Fruit fly (Drosophila melanogaster) whole organism, embryonic: ENCODE measurements around the gene Pnn.

ENCODE experiments used
- B-H2 ChIP-seq: fragments of 200-800 bp; sonication (Bioruptor generic); optimal IDR thresholded peaks from 2 replicates; lab custom pipeline; 2018; ENCODE audit warnings: missing biosample characterization, mild to moderate bottlenecking, missing genetic modification characterization
- CG1024 ChIP-seq: fragments of 200-800 bp; sonication (Bioruptor generic); IDR thresholded peaks from 2 replicates; pipeline ENCODE4 v1.3.6; 2022; ENCODE audit warnings: missing biosample characterization, missing genetic modification characterization
- CG10267 ChIP-seq: fragments of 200-800 bp; sonication (Bioruptor generic); optimal IDR thresholded peaks from 2 replicates; lab custom pipeline; 2018; ENCODE audit warnings: missing biosample characterization, mild to moderate bottlenecking, missing genetic modification characterization, moderate library complexity
- CG10565 ChIP-seq: fragments of 200-800 bp; sonication (Bioruptor generic); optimal IDR thresholded peaks from 3 replicates; lab custom pipeline; 2016; ENCODE audit warnings: missing biosample characterization, mild to moderate bottlenecking, missing genetic modification characterization
- CG12104 ChIP-seq: fragments of 200-800 bp; sonication (Bioruptor generic); optimal IDR thresholded peaks from 3 replicates; lab custom pipeline; 2016; ENCODE audit warnings: missing biosample characterization, missing genetic modification characterization
- CG13296 ChIP-seq: fragments of 200-800 bp; sonication (Bioruptor generic); optimal IDR thresholded peaks from 3 replicates; lab custom pipeline; 2018; ENCODE audit warnings: missing biosample characterization, mild to moderate bottlenecking, missing genetic modification characterization
- CG13624 ChIP-seq: fragments of 200-800 bp; sonication (Bioruptor generic); optimal IDR thresholded peaks from 2 replicates; lab custom pipeline; 2016; ENCODE audit warnings: missing biosample characterization, missing genetic modification characterization
- CG14441 ChIP-seq: fragments of 200-800 bp; sonication (Bioruptor generic); IDR thresholded peaks from 2 replicates; pipeline ENCODE4 v1.3.6; 2022; ENCODE audit warnings: missing biosample characterization, missing genetic modification characterization
- CG15514 ChIP-seq: fragments of 200-800 bp; sonication (Bioruptor generic); optimal IDR thresholded peaks from 3 replicates; lab custom pipeline; 2017; ENCODE audit warnings: missing biosample characterization, missing genetic modification characterization, mild to moderate bottlenecking, moderate library complexity, missing genetic modification reagents
- CG17568 ChIP-seq: fragments of 200-800 bp; sonication (Bioruptor generic); optimal IDR thresholded peaks from 2 replicates; lab custom pipeline; 2018; ENCODE audit warnings: missing biosample characterization, mild to moderate bottlenecking, missing genetic modification characterization, moderate library complexity
- CG1792 ChIP-seq: fragments of 200-800 bp; sonication (Bioruptor generic); optimal IDR thresholded peaks from 2 replicates; lab custom pipeline; 2016; ENCODE audit warnings: missing biosample characterization, missing genetic modification characterization
- CG18619 ChIP-seq: fragments of 200-800 bp; sonication (Bioruptor generic); optimal IDR thresholded peaks from 3 replicates; lab custom pipeline; 2017; ENCODE audit warnings: missing biosample characterization, mild to moderate bottlenecking, missing genetic modification characterization
- CG2120 ChIP-seq: fragments of 200-800 bp; sonication (Bioruptor generic); optimal IDR thresholded peaks from 3 replicates; lab custom pipeline; 2016; ENCODE audit warnings: missing biosample characterization, missing genetic modification characterization
- CG2678 ChIP-seq: fragments of 200-800 bp; sonication (Bioruptor generic); optimal IDR thresholded peaks from 3 replicates; lab custom pipeline; 2019; ENCODE audit warnings: missing biosample characterization, mild to moderate bottlenecking, missing genetic modification characterization, moderate library complexity
- CG2712 ChIP-seq: fragments of 200-800 bp; optimal IDR thresholded peaks from 3 replicates; lab custom pipeline; 2019; ENCODE audit warnings: missing biosample characterization, mild to moderate bottlenecking, missing genetic modification characterization, moderate library complexity
- CG4282 ChIP-seq: fragments of 200-800 bp; sonication (Bioruptor generic); optimal IDR thresholded peaks from 2 replicates; lab custom pipeline; 2016; ENCODE audit warnings: missing biosample characterization, missing genetic modification characterization
- CG5180 ChIP-seq: fragments of 200-800 bp; sonication (Bioruptor generic); optimal IDR thresholded peaks from 3 replicates; lab custom pipeline; 2017; ENCODE audit warnings: missing biosample characterization, missing genetic modification characterization, mild to moderate bottlenecking, moderate library complexity, missing genetic modification reagents
- CG7987 ChIP-seq: fragments of 200-800 bp; sonication (Bioruptor generic); optimal IDR thresholded peaks from 2 replicates; lab custom pipeline; 2018; ENCODE audit warnings: missing biosample characterization, mild to moderate bottlenecking, missing genetic modification characterization, moderate library complexity
- CG8281 ChIP-seq: fragments of 200-800 bp; sonication (Bioruptor generic); optimal IDR thresholded peaks from 2 replicates; lab custom pipeline; 2018; ENCODE audit warnings: missing biosample characterization, mild to moderate bottlenecking, missing genetic modification characterization, moderate library complexity
- CG9437 ChIP-seq: fragments of 200-800 bp; sonication (Bioruptor generic); optimal IDR thresholded peaks from 2 replicates; lab custom pipeline; 2018; ENCODE audit warnings: missing biosample characterization, mild to moderate bottlenecking, missing genetic modification characterization
- D ChIP-seq, 2 experiments: fragments of 200-800 bp in 1 of 2; fragments of >200 bp in 1 of 2; sonication (Bioruptor generic) in 1 of 2; optimal IDR thresholded peaks; 2 replicates in 1 of 2; 3 replicates in 1 of 2; lab custom pipeline; 2017; ENCODE audit warnings: mild to moderate bottlenecking in 1 of 2, missing biosample characterization in 1 of 2, missing genetic modification characterization in 1 of 2, missing genetic modification reagents in 1 of 2
- D19B ChIP-seq: fragments of 200-800 bp; sonication (Bioruptor generic); optimal IDR thresholded peaks from 2 replicates; lab custom pipeline; 2017; ENCODE audit warnings: missing biosample characterization, mild to moderate bottlenecking, missing genetic modification characterization
- HLH54F ChIP-seq: fragments of 200-800 bp; sonication (Bioruptor generic); optimal IDR thresholded peaks from 3 replicates; lab custom pipeline; 2016; ENCODE audit warnings: missing biosample characterization, missing genetic modification characterization
- HmgD ChIP-seq: fragments of 200-800 bp; sonication (Bioruptor generic); optimal IDR thresholded peaks from 3 replicates; lab custom pipeline; 2016; ENCODE audit warnings: missing biosample characterization, missing genetic modification characterization
- Lpt ChIP-seq: fragments of >200 bp; optimal IDR thresholded peaks from 2 replicates; lab custom pipeline; 2018; ENCODE audit warnings: missing biosample characterization, missing genetic modification characterization
- Mrtf ChIP-seq: fragments of 200-800 bp; sonication (Bioruptor generic); IDR thresholded peaks from 3 replicates; pipeline ENCODE4 v1.3.6; 2022; ENCODE audit warnings: missing biosample characterization, missing genetic modification characterization
- Opbp ChIP-seq: fragments of 200-800 bp; sonication (Bioruptor generic); IDR thresholded peaks from 3 replicates; pipeline ENCODE4 v1.3.6; 2022; ENCODE audit warnings: missing biosample characterization, missing genetic modification characterization; ENCODE audit not compliant: partially characterized antibody
- PHDP ChIP-seq: fragments of 200-800 bp; sonication (Bioruptor generic); optimal IDR thresholded peaks from 3 replicates; lab custom pipeline; 2018; ENCODE audit warnings: missing biosample characterization, mild to moderate bottlenecking, missing genetic modification characterization, moderate library complexity
- Pdp1 ChIP-seq, 2 experiments: fragments of 200-800 bp; sonication (Bioruptor generic); optimal IDR thresholded peaks; 3 replicates each; lab custom pipeline; 2016; ENCODE audit warnings: missing biosample characterization in 2 of 2, missing genetic modification characterization in 2 of 2, mild to moderate bottlenecking in 1 of 2, moderate library complexity in 1 of 2
- Poxn ChIP-seq: fragments of 200-800 bp; sonication (Bioruptor generic); IDR thresholded peaks from 2 replicates; pipeline ENCODE4 v1.3.6; 2022; ENCODE audit warnings: missing biosample characterization, missing genetic modification characterization
- bab2 ChIP-seq: fragments of 200-800 bp; sonication (Bioruptor generic); optimal IDR thresholded peaks from 2 replicates; lab custom pipeline; 2016; ENCODE audit warnings: missing biosample characterization, missing genetic modification characterization
- bbx ChIP-seq: fragments of 200-800 bp; sonication (Bioruptor generic); IDR thresholded peaks from 2 replicates; pipeline ENCODE4 v1.3.6; 2022; ENCODE audit warnings: missing biosample characterization, missing genetic modification characterization; ENCODE audit not compliant: partially characterized antibody
- bigmax ChIP-seq: fragments of 200-800 bp; sonication (Bioruptor generic); optimal IDR thresholded peaks from 2 replicates; lab custom pipeline; 2018; ENCODE audit warnings: missing biosample characterization, mild to moderate bottlenecking, missing genetic modification characterization
- bsh ChIP-seq, 2 experiments: fragments of 200-800 bp; sonication (Bioruptor generic); optimal IDR thresholded peaks; 2 replicates each; lab custom pipeline; 2017 to 2018; ENCODE audit warnings: mild to moderate bottlenecking in 2 of 2, missing biosample characterization in 2 of 2, missing genetic modification characterization in 2 of 2, moderate library complexity in 1 of 2
- cato ChIP-seq: fragments of 200-800 bp; sonication (Bioruptor generic); optimal IDR thresholded peaks from 2 replicates; lab custom pipeline; 2016; ENCODE audit warnings: missing biosample characterization, missing genetic modification characterization, borderline replicate concordance
- chm ChIP-seq: fragments of 200-800 bp; sonication (Bioruptor generic); IDR thresholded peaks from 2 replicates; pipeline ENCODE4 v1.3.6; 2022; ENCODE audit warnings: missing biosample characterization, missing genetic modification characterization
- dm ChIP-seq: fragments of 200-800 bp; sonication (Bioruptor generic); optimal IDR thresholded peaks from 3 replicates; lab custom pipeline; 2016; ENCODE audit warnings: missing biosample characterization, missing genetic modification characterization
- dpn ChIP-seq, 2 experiments: fragments of 200-800 bp; sonication (Bioruptor generic); optimal IDR thresholded peaks; 3 replicates each; lab custom pipeline; 2016; ENCODE audit warnings: missing biosample characterization in 2 of 2, missing genetic modification characterization in 2 of 2
- gsb ChIP-seq: fragments of 200-800 bp; sonication (Bioruptor generic); IDR thresholded peaks from 2 replicates; pipeline ENCODE4 v1.3.6; 2022; ENCODE audit warnings: missing biosample characterization, missing genetic modification characterization
- inv ChIP-seq: fragments of 200-800 bp; sonication (Bioruptor generic); IDR thresholded peaks from 2 replicates; pipeline ENCODE4 v1.3.6; 2022; ENCODE audit warnings: missing biosample characterization, missing genetic modification characterization; ENCODE audit not compliant: partially characterized antibody
- nmo ChIP-seq: fragments of 200-800 bp; sonication (Bioruptor generic); optimal IDR thresholded peaks from 2 replicates; lab custom pipeline; 2018; ENCODE audit warnings: missing biosample characterization, mild to moderate bottlenecking, missing genetic modification characterization, moderate library complexity
- phol ChIP-seq: fragments of 200-800 bp; sonication (Bioruptor generic); optimal IDR thresholded peaks from 3 replicates; lab custom pipeline; 2018; ENCODE audit warnings: missing biosample characterization, mild to moderate bottlenecking, missing genetic modification characterization, moderate library complexity
- pum ChIP-seq: fragments of 200-800 bp; sonication (Bioruptor generic); optimal IDR thresholded peaks from 2 replicates; lab custom pipeline; 2016; ENCODE audit warnings: missing biosample characterization, missing genetic modification characterization
- pzg ChIP-seq: fragments of 200-800 bp; sonication (Bioruptor generic); optimal IDR thresholded peaks from 3 replicates; lab custom pipeline; 2018; ENCODE audit warnings: missing biosample characterization, mild to moderate bottlenecking, missing genetic modification characterization, moderate library complexity
- rib ChIP-seq: fragments of 200-800 bp; sonication (Bioruptor generic); IDR thresholded peaks from 2 replicates; pipeline ENCODE4 v1.3.6; 2022; ENCODE audit warnings: missing biosample characterization, missing genetic modification characterization
- row ChIP-seq: fragments of 200-800 bp; sonication (Bioruptor generic); IDR thresholded peaks from 3 replicates; pipeline ENCODE4 v1.3.6; 2022; ENCODE audit warnings: missing biosample characterization, missing genetic modification characterization
- so ChIP-seq: fragments of 200-800 bp; sonication (Bioruptor generic); IDR thresholded peaks from 3 replicates; pipeline ENCODE4 v1.3.6; 2022; ENCODE audit warnings: missing biosample characterization, missing genetic modification characterization
- tna ChIP-seq: fragments of 200-800 bp; sonication (Bioruptor generic); IDR thresholded peaks from 2 replicates; pipeline ENCODE4 v1.3.6; 2022; ENCODE audit warnings: missing biosample characterization, missing genetic modification characterization; ENCODE audit not compliant: partially characterized antibody

The Pnn gene

DNA sequence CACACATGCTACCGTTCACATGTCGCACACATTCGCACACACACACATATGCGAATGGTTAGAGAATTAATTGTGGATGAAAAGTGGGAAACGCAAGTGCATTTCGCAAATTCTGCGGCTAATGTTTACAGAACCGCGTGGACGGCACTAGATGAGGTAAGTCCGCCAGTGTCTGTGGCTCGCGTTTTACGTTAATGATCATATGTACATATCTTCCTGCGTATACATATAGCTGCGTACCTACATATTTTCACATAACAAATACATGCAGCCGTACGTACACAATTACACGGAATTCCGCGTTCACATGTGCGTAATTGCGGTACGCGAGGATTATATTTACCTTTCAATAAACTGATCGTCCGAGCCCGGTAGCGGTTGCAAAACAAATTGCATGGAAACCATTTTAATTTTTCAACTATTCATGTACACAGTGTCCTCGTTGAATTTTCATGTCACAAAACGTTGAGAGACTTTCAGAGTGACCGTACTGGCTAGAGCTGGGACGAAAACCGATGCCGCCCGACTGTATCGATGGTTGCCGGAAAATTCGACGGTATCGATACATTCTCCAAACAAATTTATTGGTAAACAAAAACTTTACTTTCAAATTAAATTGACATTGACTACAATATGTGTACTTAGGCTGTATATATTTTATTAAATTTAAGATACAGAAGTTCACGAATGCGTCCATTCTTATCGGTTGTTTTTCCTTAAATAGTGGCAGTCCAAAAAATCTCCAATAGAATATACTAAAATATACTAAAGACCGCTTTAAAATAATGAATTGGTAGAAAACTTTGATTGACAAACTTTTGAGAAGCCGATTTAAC lies 15.4 kb upstream of the Pnn start, which contains the start of gene hyd (continued):
- TF ChIP-seq Lpt (no peak), dpn (GFP tag; optimal IDR thresholded peaks at IDR 0.05; lab: Kevin White, UChicago) (no peak), CG1792 (GFP tag; lab: Kevin White, UChicago) (peak; percentile 36), CG5180 (GFP tag; lab: Kevin White, UChicago) (no peak), dm (GFP tag; lab: Kevin White, UChicago) (peak; percentile 15), bab2 (no peak), CG8281 (tag; lab: Kevin White, UChicago) (no peak), B-H2 (no peak), cato (GFP tag; lab: Kevin White, UChicago) (no peak), phol (tag; lab: Kevin White, UChicago) (peak; percentile 42), Mrtf (GFP tag; lab: Robert Waterston, UW) (no peak), Opbp (peak; percentile 87), rib (GFP tag; lab: Robert Waterston, UW) (no peak), so (no peak), D (optimal IDR thresholded peaks at IDR 0.05; lab: Kevin White, UChicago) (no peak), D (GFP tag; optimal IDR thresholded peaks at IDR 0.05; lab: Kevin White, UChicago) (no peak), pum (GFP tag; lab: Kevin White, UChicago) (no peak), CG2712 (no peak), CG13624 (GFP tag; lab: Kevin White, UChicago) (peak; percentile 19), HmgD (GFP tag; lab: Kevin White, UChicago) (no peak), bsh (GFP tag; optimal IDR thresholded peaks at IDR 0.05; lab: Kevin White, UChicago) (no peak), chm (GFP tag; lab: Robert Waterston, UW) (no peak), CG10565 (GFP tag; lab: Kevin White, UChicago) (no peak), D19B (GFP tag; lab: Kevin White, UChicago) (no peak), CG2120 (GFP tag; lab: Kevin White, UChicago) (no peak), pzg (GFP tag; lab: Kevin White, UChicago) (peak; percentile 83), CG9437 (GFP tag; lab: Kevin White, UChicago) (peak; percentile 83), row (GFP tag; lab: Robert Waterston, UW) (peak; percentile 48; the same call in 2 of the 3 replicates), CG18619 (GFP tag; lab: Kevin White, UChicago) (no peak), CG7987 (GFP tag; lab: Kevin White, UChicago) (no peak), CG1024 (no peak), bbx (peak; percentile 82), gsb (GFP tag; lab: Robert Waterston, UW) (no peak), CG14441 (GFP tag; lab: Robert Waterston, UW) (no peak), CG10267 (tag; lab: Kevin White, UChicago) (peak; percentile 43), CG4282 (no peak), bigmax (GFP tag; lab: Kevin White, UChicago) (no peak), HLH54F (GFP tag; lab: Kevin White, UChicago) (no peak), PHDP (tag; lab: Kevin White, UChicago) (no peak), inv (GFP tag; lab: Robert Waterston, UW) (peak; percentile 79), CG2678 (tag; lab: Kevin White, UChicago) (no peak), CG15514 (GFP tag; lab: Kevin White, UChicago) (no peak), Poxn (GFP tag; lab: Robert Waterston, UW) (no peak), CG12104 (GFP tag; lab: Kevin White, UChicago) (no peak), tna (GFP tag; lab: Robert Waterston, UW) (peak; percentile 77), Pdp1 (GFP tag; optimal IDR thresholded peaks at IDR 0.05; lab: Kevin White, UChicago) (no peak), CG13296 (no peak), CG17568 (no peak), nmo (peak; percentile 62)
